Worm (Caenorhabditis elegans): Measurements from ENCODE around the gene lmtr-5.

ce11 chrIII:3174985-3175384 lies 8.5 kb upstream of the lmtr-5 start, which contains the start of gene R148.3:
- TF ChIP-seq W03F9.2 (tag; optimal IDR thresholded peaks at IDR 0.05) (peak; percentile 61), him-1 (tag; optimal IDR thresholded peaks at IDR 0.05) (no peak)

Measured in whole organism, L4/young adult.